Fruit fly (Drosophila melanogaster) whole organism, wandering third instar larva: ENCODE data around the gene CG4362.
A peak's percentile ranks its signal among the peaks of the same experiment; 100 is the strongest.

Experiments
- Myc ChIP-seq: fragments of >200 bp; optimal IDR thresholded peaks from 2 replicates; lab custom pipeline; 2017
- Rel ChIP-seq, 2 experiments: fragments of 200-800 bp; sonication (Bioruptor generic) in 1 of 2; optimal IDR thresholded peaks; 2 replicates in 1 of 2; 3 replicates in 1 of 2; lab custom pipeline; 2016 to 2019; ENCODE audit warnings: mild to moderate bottlenecking in 2 of 2, missing biosample characterization in 2 of 2, missing genetic modification characterization in 2 of 2, moderate library complexity in 1 of 2
- Vsx2 ChIP-seq: fragments of 200-300, 225-300 bp; sonication (Bioruptor generic); optimal IDR thresholded peaks from 2 replicates; lab custom pipeline; 2018; ENCODE audit warnings: missing biosample characterization, missing genetic modification characterization; ENCODE audit not compliant: partially characterized antibody
- foxo ChIP-seq, 2 experiments: fragments of 200-800 bp; sonication (Bioruptor generic); optimal IDR thresholded peaks; 2 replicates in 1 of 2; 3 replicates in 1 of 2; lab custom pipeline; 2016 to 2017; ENCODE audit warnings: missing biosample characterization in 2 of 2, missing genetic modification characterization in 2 of 2
- h ChIP-seq: fragments of 200-800 bp; sonication (Bioruptor generic); optimal IDR thresholded peaks from 3 replicates; lab custom pipeline; 2016; ENCODE audit warnings: missing biosample characterization, mild to moderate bottlenecking, missing genetic modification characterization
- sv ChIP-seq: fragments of 200-800 bp; sonication (Bioruptor generic); optimal IDR thresholded peaks from 3 replicates; lab custom pipeline; 2016; ENCODE audit warnings: missing biosample characterization, missing genetic modification characterization
- usp ChIP-seq: fragments of >200 bp; optimal IDR thresholded peaks from 2 replicates; lab custom pipeline; 2017; ENCODE audit warnings: missing biosample characterization, missing genetic modification characterization
- woc ChIP-seq: sonication (Bioruptor generic); optimal IDR thresholded peaks from 2 replicates; lab custom pipeline; 2016; ENCODE audit warnings: missing biosample characterization, mild to moderate bottlenecking, missing genetic modification characterization

DNA sequence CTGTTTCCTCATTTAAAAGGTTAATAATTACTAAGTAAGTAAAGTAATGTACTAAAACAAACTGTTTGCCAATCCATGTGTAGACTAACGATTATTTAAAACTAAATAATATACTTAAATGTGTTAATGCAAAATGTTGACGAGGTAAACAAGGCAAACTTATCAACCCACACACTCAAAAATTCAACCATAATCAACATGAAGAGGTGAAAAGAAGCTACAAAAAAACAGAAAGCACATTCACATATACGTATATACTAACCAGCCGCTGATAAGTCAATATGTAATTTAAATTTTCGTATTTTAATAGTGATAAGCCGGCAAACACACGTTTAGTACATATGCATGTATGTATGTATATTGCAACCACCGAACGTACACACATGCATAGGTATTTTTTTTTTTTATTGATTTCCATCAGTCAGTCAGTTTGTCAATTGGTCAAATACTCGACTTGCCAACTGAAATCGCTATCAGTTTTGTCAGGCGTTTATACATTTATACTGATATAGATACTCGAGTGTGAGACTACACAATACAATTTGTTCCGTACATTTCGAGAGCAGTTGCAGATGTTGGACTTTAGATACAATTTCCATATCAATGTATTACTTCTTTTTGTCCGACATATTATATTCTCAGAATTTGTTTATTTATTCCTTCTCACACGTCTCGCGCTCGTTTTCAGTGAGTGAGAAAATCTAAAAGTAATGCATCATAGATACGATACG, 47.7 kb downstream of the CG4362 start:
- no peak for TF ChIP-seq Myc
- no peak for TF ChIP-seq h (GFP tag; lab: Kevin White, UChicago)
- no peak for TF ChIP-seq usp (GFP tag; lab: Kevin White, UChicago)
- no peak for TF ChIP-seq sv (GFP tag; lab: Kevin White, UChicago)
- no peak for TF ChIP-seq Rel (GFP tag; optimal IDR thresholded peaks at IDR 0.05; lab: Kevin White, UChicago)
- TF ChIP-seq Rel (tag; optimal IDR thresholded peaks at IDR 0.05; lab: Kevin White, UChicago) = peak; percentile 15
- no peak for TF ChIP-seq foxo (GFP tag; optimal IDR thresholded peaks at IDR 0.05; lab: Kevin White, UChicago)
- TF ChIP-seq woc (GFP tag; lab: Kevin White, UChicago) = no peak
- no peak for TF ChIP-seq Vsx2 (GFP tag; lab: Kevin White, UChicago)
